Fruit fly (Drosophila melanogaster): ENCODE data around the gene pzg.
A peak's percentile ranks its signal among the peaks of the same experiment; 100 is the strongest.

Gene pzg

DNA sequence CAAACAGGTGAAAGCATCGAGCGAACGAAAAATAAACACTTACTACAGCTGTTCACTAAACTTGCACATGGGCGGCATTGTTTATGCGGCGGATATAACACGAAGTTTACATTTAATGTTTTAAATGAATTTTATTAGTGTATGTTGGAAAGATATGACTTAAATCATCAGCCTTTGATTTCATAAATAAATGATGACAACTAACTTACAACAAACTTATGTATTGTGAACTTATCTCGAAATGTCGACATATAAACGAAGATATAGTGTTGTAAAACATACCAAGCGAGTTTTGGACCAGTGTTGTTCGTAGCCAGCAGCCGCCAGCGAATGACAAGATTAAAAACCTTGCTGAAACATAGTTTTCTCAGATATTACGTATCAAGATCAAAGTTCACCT is 18.5 kb downstream of the pzg start, which contains the start of the genes CG11309 and CG7632 (continued):
- TF ChIP-seq nerfin-1 (tag; optimal IDR thresholded peaks at IDR 0.05) (peak; percentile 100), grn (GFP tag; optimal IDR thresholded peaks at IDR 0.05) (peak; percentile 85), CG17612 (GFP tag; IDR thresholded peaks at IDR 0.05) (peak; percentile 93), CG12659 (GFP tag; optimal IDR thresholded peaks at IDR 0.05) (peak; percentile 100), CG8359 (GFP tag; optimal IDR thresholded peaks at IDR 0.05; ENCODE audit: borderline replicate concordance) (peak; percentile 95), Lim3 (GFP tag; IDR thresholded peaks at IDR 0.05) (peak; percentile 66), CG6689 (GFP tag; IDR thresholded peaks at IDR 0.05) (peak; percentile 98), tap (tag; optimal IDR thresholded peaks at IDR 0.05) (peak; percentile 100), CG10274 (GFP tag; optimal IDR thresholded peaks at IDR 0.05) (peak; percentile 94), kni (GFP tag; optimal IDR thresholded peaks at IDR 0.05) (peak; percentile 100), pita (GFP tag; optimal IDR thresholded peaks at IDR 0.05) (no peak), zf30C (GFP tag; optimal IDR thresholded peaks at IDR 0.05) (peak; percentile 79), CG6791 (GFP tag; IDR thresholded peaks at IDR 0.05; ENCODE audit: partially characterized antibody) (0 out of 3 replicates have a peak, but pooled peaks have one; percentile 33), lilli (GFP tag; optimal IDR thresholded peaks at IDR 0.05) (peak; percentile 99), klu (GFP tag; IDR thresholded peaks at IDR 0.05) (peak; percentile 89), dmrt11E (tag; optimal IDR thresholded peaks at IDR 0.05) (peak; percentile 100), gsb (GFP tag; IDR thresholded peaks at IDR 0.05) (peak; percentile 94), Med (GFP tag) (peak; percentile 100), HmgD (GFP tag; optimal IDR thresholded peaks at IDR 0.05) (peak; percentile 97), CG3163 (GFP tag; optimal IDR thresholded peaks at IDR 0.05) (peak; percentile 90), CG7372 (GFP tag; IDR thresholded peaks at IDR 0.05) (peak; percentile 97), CG4282 (GFP tag; optimal IDR thresholded peaks at IDR 0.05) (peak; percentile 96), Hr51 (GFP tag; optimal IDR thresholded peaks at IDR 0.05) (peak; percentile 97 to 100), amos (GFP tag; IDR thresholded peaks at IDR 0.05; ENCODE audit: partially characterized antibody) (peak; percentile 33; the same call in 1 of the 2 replicates), Rfx (GFP tag; IDR thresholded peaks at IDR 0.05) (peak; percentile 98), bcd (GFP tag; optimal IDR thresholded peaks at IDR 0.05) (peak; percentile 99), Meics (GFP tag; optimal IDR thresholded peaks at IDR 0.05) (peak; percentile 99), CG7745 (tag; optimal IDR thresholded peaks at IDR 0.05) (peak; percentile 97), H15 (GFP tag; IDR thresholded peaks at IDR 0.05) (peak; percentile 96), CG3838 (GFP tag; optimal IDR thresholded peaks at IDR 0.05) (peak; percentile 96), ems (GFP tag; optimal IDR thresholded peaks at IDR 0.05) (peak; percentile 99), ro (GFP tag; IDR thresholded peaks at IDR 0.05) (peak; percentile 81), NK7.1 (GFP tag; optimal IDR thresholded peaks at IDR 0.05) (peak; percentile 99), ap (GFP tag; IDR thresholded peaks at IDR 0.05) (peak; percentile 97), sens-2 (GFP tag; IDR thresholded peaks at IDR 0.05) (peak; percentile 99), CG43689 (GFP tag; IDR thresholded peaks at IDR 0.05) (peak; percentile 92), Lpt (GFP tag; optimal IDR thresholded peaks at IDR 0.05) (no peak), BEAF-32 (GFP tag; optimal IDR thresholded peaks at IDR 0.05) (peak; percentile 41), kay (GFP tag; optimal IDR thresholded peaks at IDR 0.05) (peak; percentile 97), Hmx (GFP tag; optimal IDR thresholded peaks at IDR 0.05) (peak; percentile 96), Opbp (GFP tag; IDR thresholded peaks at IDR 0.05; ENCODE audit: partially characterized antibody) (no peak; the same call in 2 of the 3 replicates), nom (GFP tag; optimal IDR thresholded peaks at IDR 0.05) (peak; percentile 99), cg (GFP tag; optimal IDR thresholded peaks at IDR 0.05) (peak; percentile 29), B-H1 (GFP tag; IDR thresholded peaks at IDR 0.05) (peak; percentile 96), dati (GFP tag; IDR thresholded peaks at IDR 0.05) (peak; percentile 95), CG12769 (tag; optimal IDR thresholded peaks at IDR 0.05) (peak; percentile 100), exex (tag; optimal IDR thresholded peaks at IDR 0.05) (peak; percentile 98), crol (GFP tag; IDR thresholded peaks at IDR 0.05) (peak; percentile 71), cato (GFP tag; optimal IDR thresholded peaks at IDR 0.05; ENCODE audit: borderline replicate concordance) (peak; percentile 98), CG12942 (GFP tag; optimal IDR thresholded peaks at IDR 0.05) (peak; percentile 98)

All from whole organism, embryonic.